Fruit fly (Drosophila melanogaster): Measurements from ENCODE around the gene Ucp4C.

Ucp4C gene

dm6 chr2L:5997609-5998229, 29.4 kb downstream of the Ucp4C start (continued):
- TF ChIP-seq CG8924 (tag; optimal IDR thresholded peaks at IDR 0.05) (peak; percentile 43), CG18262 (tag; optimal IDR thresholded peaks at IDR 0.05) (peak; percentile 46), Jarid2 (GFP tag; optimal IDR thresholded peaks at IDR 0.05) (peak; percentile 60), CG13624 (GFP tag; optimal IDR thresholded peaks at IDR 0.05) (peak; percentile 3), her (GFP tag; optimal IDR thresholded peaks at IDR 0.05) (no peak), Nf-YC (tag; optimal IDR thresholded peaks at IDR 0.05) (peak; percentile 67), E2f2 (GFP tag; IDR thresholded peaks at IDR 0.05) (peak; percentile 15; the same call in 1 of the 2 replicates), Side (GFP tag; optimal IDR thresholded peaks at IDR 0.05) (peak; percentile 48), bbx (GFP tag; IDR thresholded peaks at IDR 0.05; ENCODE audit: partially characterized antibody) (no peak), ATbp (GFP tag; optimal IDR thresholded peaks at IDR 0.05) (peak; percentile 71), CG13287 (GFP tag; IDR thresholded peaks at IDR 0.05; ENCODE audit: partially characterized antibody) (no peak), org-1 (GFP tag; optimal IDR thresholded peaks at IDR 0.05) (peak; percentile 50), CG10147 (GFP tag; optimal IDR thresholded peaks at IDR 0.05) (peak; percentile 29), nau (GFP tag; optimal IDR thresholded peaks at IDR 0.05) (no peak), CG1529 (GFP tag; optimal IDR thresholded peaks at IDR 0.05) (peak; percentile 40), fd96Cb (tag; optimal IDR thresholded peaks at IDR 0.05) (peak; percentile 10), CG8089 (GFP tag; optimal IDR thresholded peaks at IDR 0.05) (no peak), pros (GFP tag; optimal IDR thresholded peaks at IDR 0.05) (peak; percentile 38), abd-A (tag; optimal IDR thresholded peaks at IDR 0.05) (no peak), CTCF (GFP tag; optimal IDR thresholded peaks at IDR 0.05) (peak; percentile 47), tap (tag; optimal IDR thresholded peaks at IDR 0.05) (peak; percentile 20), CG2712 (tag; optimal IDR thresholded peaks at IDR 0.05) (peak; percentile 49), B-H2 (GFP tag; optimal IDR thresholded peaks at IDR 0.05) (no peak), CG31224 (GFP tag; IDR thresholded peaks at IDR 0.05) (no peak), trem (tag; optimal IDR thresholded peaks at IDR 0.05) (peak; percentile 21), YL-1 (GFP tag; optimal IDR thresholded peaks at IDR 0.05) (peak; percentile 39), chm (GFP tag; IDR thresholded peaks at IDR 0.05) (peak; percentile 49; the same call in 1 of the 2 replicates), Trl (optimal IDR thresholded peaks at IDR 0.05) (peak; percentile 55 to 75), Trl (GFP tag; optimal IDR thresholded peaks at IDR 0.05) (no peak), CG8388 (GFP tag; optimal IDR thresholded peaks at IDR 0.05) (peak; percentile 57), CG12219 (GFP tag; optimal IDR thresholded peaks at IDR 0.05) (peak; percentile 73), nerfin-2 (GFP tag; IDR thresholded peaks at IDR 0.05; ENCODE audit: partially characterized antibody) (no peak), CG16779 (GFP tag; IDR thresholded peaks at IDR 0.05) (no peak), gsb-n (tag; optimal IDR thresholded peaks at IDR 0.05) (peak; percentile 53), Oli (tag; optimal IDR thresholded peaks at IDR 0.05) (peak; percentile 34), CG34376 (GFP tag; optimal IDR thresholded peaks at IDR 0.05) (peak; percentile 82), gsb (GFP tag; IDR thresholded peaks at IDR 0.05) (peak; percentile 34; the same call in 1 of the 2 replicates), Bdp1 (GFP tag; optimal IDR thresholded peaks at IDR 0.05) (no peak), lola (GFP tag; optimal IDR thresholded peaks at IDR 0.05) (peak in 1 of 3 experiments; percentile 44), oc (tag; optimal IDR thresholded peaks at IDR 0.05) (peak; percentile 18), dpn (GFP tag; optimal IDR thresholded peaks at IDR 0.05) (peak in 1 of 2 experiments; percentile 14), CG13296 (GFP tag; optimal IDR thresholded peaks at IDR 0.05) (peak; percentile 83), Bgb (GFP tag; IDR thresholded peaks at IDR 0.05; ENCODE audit: partially characterized antibody) (no peak), BtbVII (GFP tag; optimal IDR thresholded peaks at IDR 0.05) (peak; percentile 79), Dad (GFP tag; optimal IDR thresholded peaks at IDR 0.05) (peak; percentile 20), Nf-YB (GFP tag; optimal IDR thresholded peaks at IDR 0.05) (peak; percentile 39), kah (GFP tag; optimal IDR thresholded peaks at IDR 0.05) (peak; percentile 90), CG6813 (GFP tag; optimal IDR thresholded peaks at IDR 0.05) (peak; percentile 78), Med (GFP tag) (peak; percentile 94)
